Worm (Caenorhabditis elegans) whole organism, L4/young adult: ENCODE data around the gene ZK177.11.

Experiments
- W03F9.2 ChIP-seq: fragments of 150-350 bp; optimal IDR thresholded peaks from 2 replicates; lab custom pipeline; 2014; ENCODE audit warnings: missing biosample characterization, missing genetic modification characterization
- dao-5 ChIP-seq: sonication (generic microtip); optimal IDR thresholded peaks from 2 replicates; lab custom pipeline; 2016; ENCODE audit warnings: missing genotype, missing genetic modification characterization, moderate library complexity, missing compliant biosample characterization
- him-1 ChIP-seq: sonication (generic microtip); optimal IDR thresholded peaks from 2 replicates; lab custom pipeline; 2016; ENCODE audit warnings: missing genotype, missing genetic modification reagents, missing genetic modification characterization, missing compliant biosample characterization

ZK177.11 gene

DNA sequence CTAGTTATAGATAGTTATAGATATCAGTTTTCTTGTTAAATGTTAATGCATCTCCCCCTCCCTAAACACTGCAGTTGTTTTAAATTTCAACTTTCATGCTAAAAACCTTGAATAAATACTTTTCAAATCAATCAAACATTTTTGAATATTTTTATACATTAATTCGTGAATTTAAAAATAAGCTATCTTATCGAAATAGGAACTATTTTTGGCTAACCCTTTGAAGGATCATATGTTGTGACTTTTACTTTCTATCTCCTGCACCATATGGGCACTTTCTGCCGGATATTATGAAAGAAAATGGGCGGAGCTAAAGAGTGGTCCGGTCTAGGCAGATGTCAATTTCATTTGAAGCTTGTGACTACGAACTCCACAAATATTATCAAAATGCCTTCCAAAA lies at the start of gene ZK177.11:
ZK177.11 (plus strand) TSS at position 301 of the 400 bp plus-strand sequence.
- no peak for TF ChIP-seq dao-5 (tag; lab: Kevin White, UChicago)

DNA sequence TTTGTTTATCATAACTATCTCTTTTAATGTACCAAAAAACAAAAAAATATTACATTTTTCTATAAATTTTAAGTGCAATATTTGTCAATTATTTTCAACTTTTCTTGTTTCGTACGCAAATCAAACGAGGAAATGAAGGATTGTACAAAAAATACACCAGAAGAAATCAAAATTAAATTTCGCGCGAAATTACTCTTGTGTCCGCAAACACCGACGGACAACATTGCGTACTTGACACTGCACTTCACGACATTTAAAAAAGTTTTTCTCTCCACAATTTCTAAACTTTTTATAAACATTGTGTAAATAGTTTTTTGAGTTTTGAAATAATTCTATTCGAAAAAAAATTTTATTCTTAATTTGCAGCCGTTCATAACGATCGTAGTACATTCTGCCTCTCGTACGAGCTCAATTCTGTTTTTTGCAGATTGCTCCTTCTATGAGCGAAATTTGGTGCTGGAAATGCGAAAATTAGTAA lies 48.8 kb upstream of the ZK177.11 start, which contains the start of gene mrps-16:
mrps-16 (plus strand) TSS at position 428 of the 478 bp plus-strand sequence.
- no peak for TF ChIP-seq him-1
- TF ChIP-seq W03F9.2 (tag; lab: Kevin White, UChicago), result peak; percentile 58
- TF ChIP-seq dao-5 (tag; lab: Kevin White, UChicago), result no peak

DNA sequence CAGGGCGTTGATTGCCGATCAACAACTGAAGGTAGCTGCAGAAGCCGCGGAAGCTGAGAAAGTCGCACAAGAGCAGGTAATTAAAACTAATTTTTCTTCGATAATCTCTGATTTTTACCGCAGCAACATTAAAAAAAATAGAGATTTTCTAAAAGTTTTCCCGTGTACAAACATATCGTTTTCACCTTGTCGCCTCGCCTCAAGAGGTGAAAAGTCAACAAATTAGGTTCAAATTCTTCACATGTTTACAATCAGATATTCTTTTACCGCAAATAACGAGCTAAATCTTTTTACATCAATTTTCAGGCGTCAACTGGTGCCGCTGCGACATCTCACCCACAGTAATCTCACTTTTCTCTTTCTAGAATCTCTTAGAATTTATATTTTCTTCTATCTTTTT lies 47.8 kb upstream of the ZK177.11 start, which contains the start of gene ilcr-2:
ilcr-2 (plus strand) TSS at position 301 of the 400 bp plus-strand sequence.
- TF ChIP-seq W03F9.2 (tag; lab: Kevin White, UChicago) (no peak), dao-5 (tag; lab: Kevin White, UChicago) (no peak), him-1 (no peak)

DNA sequence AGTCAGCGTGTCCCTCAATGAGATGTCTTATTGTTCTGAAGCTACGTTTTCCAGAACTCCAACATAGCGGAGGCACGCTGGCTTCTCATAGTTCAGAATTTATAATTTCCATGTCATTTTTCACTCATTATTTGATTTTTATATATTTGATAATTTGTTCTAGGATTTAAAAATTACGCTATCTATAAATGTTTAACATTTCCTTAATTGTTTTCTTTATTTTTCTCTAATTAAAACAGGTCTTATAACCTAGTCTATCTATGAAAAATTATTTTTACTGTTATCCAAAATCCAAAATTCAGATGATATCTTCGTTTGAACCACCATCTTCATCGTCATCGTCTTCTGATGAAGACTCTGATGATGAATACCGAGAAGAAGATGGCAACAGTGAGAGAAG lies 44.4 kb upstream of the ZK177.11 start, which contains the start of gene F56D1.1:
F56D1.1 (plus strand) TSS at position 301 of the 400 bp plus-strand sequence.
- TF ChIP-seq him-1 (no peak), dao-5 (tag; lab: Kevin White, UChicago) (no peak), W03F9.2 (tag; lab: Kevin White, UChicago) (no peak)

DNA sequence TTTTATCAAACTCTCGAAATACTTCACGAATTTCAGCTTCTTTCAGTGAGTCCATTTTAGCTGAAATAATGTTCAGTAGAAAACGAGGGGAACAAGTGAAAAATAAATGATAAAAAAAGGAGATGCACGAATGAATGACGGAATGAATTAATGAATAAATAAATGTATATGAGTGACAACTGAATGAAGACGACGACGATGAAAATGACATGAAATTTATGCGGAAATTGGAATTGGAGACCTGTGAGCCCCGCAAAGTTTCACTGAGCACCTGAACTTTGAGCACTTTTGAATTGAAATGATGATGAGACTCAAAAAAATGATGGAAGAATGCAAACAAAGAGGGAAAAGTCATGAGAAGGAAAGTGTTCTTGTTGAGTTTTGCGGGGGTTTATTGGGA lies 40.8 kb upstream of the ZK177.11 start, which contains the start of gene cal-8:
cal-8 (minus strand) TSS at position 60 of the 400 bp plus-strand sequence.
- TF ChIP-seq him-1, result no peak
- TF ChIP-seq dao-5 (tag; lab: Kevin White, UChicago), result no peak
- TF ChIP-seq W03F9.2 (tag; lab: Kevin White, UChicago), result no peak

DNA sequence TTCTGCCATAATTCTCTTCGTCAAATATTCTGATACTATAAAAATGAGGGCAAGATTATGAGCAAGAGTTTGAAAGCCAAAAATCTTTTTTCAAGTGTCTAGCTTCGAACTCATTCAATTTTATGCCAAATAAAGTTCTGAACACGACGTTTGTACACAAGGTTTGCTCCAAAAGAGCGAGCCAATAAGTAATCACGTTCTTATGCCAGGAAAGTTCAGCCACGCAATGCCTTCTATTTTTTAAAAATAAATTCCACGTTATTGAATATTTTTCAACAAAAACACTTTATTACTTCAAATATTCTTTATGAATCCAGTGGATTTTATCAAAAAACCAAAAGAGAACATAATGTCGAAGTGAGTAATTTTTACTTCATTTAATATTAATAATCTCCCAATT lies 34.9 kb upstream of the ZK177.11 start, which contains the start of gene nep-5:
nep-5 (plus strand) TSS at position 301 of the 400 bp plus-strand sequence.
- TF ChIP-seq him-1, result no peak
- no peak for TF ChIP-seq dao-5 (tag; lab: Kevin White, UChicago)
- no peak for TF ChIP-seq W03F9.2 (tag; lab: Kevin White, UChicago)

DNA sequence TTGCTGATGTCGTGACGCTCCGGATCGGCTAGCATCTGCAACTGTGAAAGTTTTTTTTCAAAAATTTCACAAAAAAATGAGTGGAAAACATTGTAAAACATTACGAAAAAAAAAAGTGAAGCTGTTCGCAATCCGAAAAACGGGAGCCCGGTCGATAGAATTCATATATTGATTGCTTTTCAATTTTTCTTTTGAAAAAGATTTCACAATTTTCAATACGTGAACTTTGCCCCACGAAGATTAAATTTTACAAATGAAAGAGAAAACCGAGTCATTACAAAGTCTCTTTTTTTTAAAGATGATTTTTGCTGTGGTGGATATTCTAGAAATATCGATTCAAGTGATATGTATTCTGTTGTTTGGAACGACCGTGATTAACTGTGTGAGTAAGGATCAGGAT lies 28.3 kb upstream of the ZK177.11 start, which contains the start of gene F12A10.6:
F12A10.6 (minus strand) TSS at position 101 of the 400 bp plus-strand sequence.
- TF ChIP-seq him-1, result no peak
- TF ChIP-seq dao-5 (tag; lab: Kevin White, UChicago), result no peak
- TF ChIP-seq W03F9.2 (tag; lab: Kevin White, UChicago), result no peak

DNA sequence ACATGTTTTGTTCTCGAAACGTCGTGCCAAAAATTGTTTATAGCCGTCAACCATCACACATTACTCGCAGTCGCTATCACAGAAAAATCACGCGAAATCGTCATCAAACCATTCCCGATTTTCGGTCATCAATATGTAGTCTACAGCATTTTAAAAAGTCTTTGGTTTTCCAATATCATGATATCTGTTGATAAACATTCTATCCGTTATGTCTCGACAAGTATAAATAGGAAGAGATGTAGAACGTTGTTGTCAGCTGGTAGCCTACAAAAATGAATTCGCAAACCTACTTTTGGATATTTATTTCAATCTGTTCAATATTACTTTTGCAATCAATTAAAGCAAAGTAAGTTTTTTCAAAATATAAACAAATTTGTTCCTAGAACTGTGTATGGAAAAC lies 26.4 kb upstream of the ZK177.11 start, which contains the start of gene F12A10.1:
F12A10.1 (plus strand) TSS at position 166 of the 400 bp plus-strand sequence.
- TF ChIP-seq him-1, result no peak
- TF ChIP-seq dao-5 (tag; lab: Kevin White, UChicago), result no peak
- TF ChIP-seq W03F9.2 (tag; lab: Kevin White, UChicago), result no peak

DNA sequence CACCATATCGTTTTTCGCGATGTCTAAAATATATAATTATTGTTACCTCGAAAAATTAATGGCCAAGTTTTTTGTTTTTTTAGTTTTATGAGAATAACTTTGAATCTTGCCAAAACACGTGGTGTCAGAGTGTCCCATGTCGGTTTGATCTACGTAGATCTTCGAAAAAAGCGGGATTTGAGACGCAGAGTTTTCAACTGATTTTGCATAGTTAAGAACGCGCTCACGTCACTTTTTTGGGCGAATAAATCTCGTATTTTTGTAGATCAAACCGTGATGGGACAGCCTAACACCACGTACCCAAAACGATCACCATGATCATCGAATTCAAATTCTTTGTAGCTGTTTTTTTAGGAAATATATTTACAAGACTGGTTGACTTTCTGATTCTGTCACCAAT lies 25.2 kb upstream of the ZK177.11 start:
- no peak for TF ChIP-seq dao-5 (tag; lab: Kevin White, UChicago)
- TF ChIP-seq W03F9.2 (tag; lab: Kevin White, UChicago), result no peak
- TF ChIP-seq him-1, result no peak

DNA sequence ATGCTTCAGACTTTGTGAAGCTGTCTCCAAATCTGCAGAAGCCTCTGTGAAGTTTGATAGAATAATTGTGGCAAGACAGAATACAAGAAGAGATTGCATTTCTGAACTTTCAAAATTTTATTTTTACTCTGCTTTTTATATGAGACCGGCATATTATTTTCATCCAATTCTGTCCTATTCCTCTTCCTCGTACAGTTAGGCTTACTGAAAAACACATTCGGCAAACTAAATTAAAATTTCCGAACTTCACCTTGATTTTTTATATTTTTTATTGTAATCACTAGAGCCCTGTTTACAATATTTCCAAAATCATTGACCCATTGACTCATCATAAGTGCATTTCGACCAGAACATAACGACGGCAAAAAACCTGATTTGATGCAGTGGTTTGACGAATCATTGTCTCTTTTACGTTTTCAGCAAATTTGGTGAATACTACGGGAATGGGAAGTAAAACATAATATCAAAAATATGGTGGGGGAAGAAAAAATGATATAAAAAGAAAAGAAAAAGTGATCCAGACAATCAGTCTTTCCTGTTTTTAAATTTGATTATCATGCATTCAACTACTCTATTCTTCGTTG lies 24.5 kb upstream of the ZK177.11 start, which contains the start of the genes suex-1 and F12A10.9:
suex-1 (minus strand) TSS at position 101 of the 584 bp plus-strand sequence.
F12A10.9 (plus strand) TSS at position 534 of the 584 bp plus-strand sequence.
- TF ChIP-seq W03F9.2 (tag; lab: Kevin White, UChicago) (no peak), dao-5 (tag; lab: Kevin White, UChicago) (no peak), him-1 (no peak)

DNA sequence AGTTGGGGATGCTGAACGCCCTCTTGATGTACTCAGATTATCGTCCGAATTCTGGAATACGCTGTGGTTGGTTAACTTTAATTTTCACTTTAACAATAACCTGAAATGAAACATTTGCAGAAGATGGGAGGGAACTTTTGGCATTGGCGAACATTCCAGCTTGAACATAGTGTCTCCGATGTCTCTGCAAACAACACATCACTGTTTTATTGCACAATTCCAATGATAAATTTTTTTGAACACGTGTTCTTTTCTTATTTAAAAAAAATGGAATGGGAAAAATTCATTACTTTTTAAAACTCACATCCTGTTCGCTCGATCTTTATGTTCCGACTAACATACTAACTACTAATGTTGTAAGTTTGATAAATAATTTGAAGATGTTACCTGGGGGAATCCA lies 22.3 kb upstream of the ZK177.11 start, which contains the start of gene fzy-1:
fzy-1 (plus strand) TSS at position 301 of the 400 bp plus-strand sequence.
- TF ChIP-seq him-1, result no peak
- TF ChIP-seq W03F9.2 (tag; lab: Kevin White, UChicago), result no peak
- no peak for TF ChIP-seq dao-5 (tag; lab: Kevin White, UChicago)

DNA sequence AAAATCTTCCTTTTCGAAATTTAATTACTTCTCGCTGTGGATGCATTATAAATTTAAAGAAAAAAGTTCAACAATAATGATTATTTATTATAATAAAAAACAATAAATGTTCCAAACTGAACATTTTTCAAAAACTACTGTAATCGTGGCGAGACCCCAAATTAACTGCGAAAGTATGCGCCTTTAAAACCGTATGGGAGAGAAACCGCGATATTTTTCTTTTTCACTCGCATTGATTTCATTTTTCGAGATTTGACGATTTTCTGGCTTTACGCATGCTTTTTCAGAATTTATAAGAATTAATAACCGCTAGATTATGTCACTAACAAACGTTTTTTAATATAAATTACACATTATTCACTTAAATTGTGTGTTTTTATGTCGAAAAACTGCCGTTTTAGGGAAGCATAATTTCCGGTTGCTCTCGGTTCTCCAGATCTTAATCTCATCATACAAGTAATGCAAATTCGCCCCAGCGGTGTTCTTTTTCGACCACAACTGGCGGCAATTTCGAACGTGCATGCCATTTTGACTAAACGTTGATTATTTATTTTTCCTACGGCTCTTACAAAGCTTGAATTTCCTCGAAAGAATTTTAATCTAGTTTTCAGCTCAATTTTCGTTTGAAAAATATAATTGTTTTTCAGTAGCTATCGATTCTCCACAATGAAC lies 21.6 kb upstream of the ZK177.11 start, which contains the start of gene F12A10.8:
F12A10.8 (minus strand) TSS at position 79 of the 672 bp plus-strand sequence.
- no peak for TF ChIP-seq W03F9.2 (tag; lab: Kevin White, UChicago)
- no peak for TF ChIP-seq him-1
- no peak for TF ChIP-seq dao-5 (tag; lab: Kevin White, UChicago)

DNA sequence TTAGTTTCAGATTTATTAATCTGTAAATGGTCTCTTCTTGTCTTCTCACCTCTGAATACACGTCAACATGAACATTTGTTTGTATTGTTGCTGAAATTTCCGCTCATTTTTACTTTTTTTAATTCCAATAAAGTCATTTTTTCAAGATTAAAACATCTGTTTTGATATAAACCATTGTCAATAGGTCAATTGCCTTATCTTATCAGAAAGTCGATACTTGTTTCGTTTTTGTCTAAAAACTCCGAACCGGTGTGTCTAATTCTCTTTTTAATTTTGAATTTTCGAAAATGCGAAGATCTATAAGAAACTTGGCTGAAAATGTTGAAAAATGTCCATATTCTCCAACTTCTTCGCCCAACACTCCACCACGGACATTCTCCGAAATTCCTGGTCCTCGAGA lies 19.0 kb upstream of the ZK177.11 start, which contains the start of gene cyp-44A1:
cyp-44A1 (plus strand) TSS at position 285 of the 400 bp plus-strand sequence.
- no peak for TF ChIP-seq him-1
- TF ChIP-seq dao-5 (tag; lab: Kevin White, UChicago), result no peak
- no peak for TF ChIP-seq W03F9.2 (tag; lab: Kevin White, UChicago)
